Worm (Caenorhabditis elegans) whole organism, midembryonic: ENCODE results near the gene ugt-57.

Experiments used
- cog-1 ChIP-seq: sonication (generic microtip); optimal IDR thresholded peaks from 2 replicates; lab custom pipeline; 2016; ENCODE audit warnings: missing genetic modification characterization, missing compliant biosample characterization
- flt-1 ChIP-seq: fragments of 200-800 bp; sonication (Bioruptor generic); IDR thresholded peaks from 2 replicates; pipeline ENCODE4 v1.3.6; 2022; ENCODE audit warnings: missing genetic modification characterization, missing compliant biosample characterization
- ref-1 ChIP-seq: fragments of 200-800 bp; sonication (Bioruptor generic); conservative IDR thresholded peaks from 2 replicates; pipeline ENCODE4 v1.3.6; 2022; ENCODE audit warnings: missing genetic modification reagents, missing genetic modification characterization, missing compliant biosample characterization
- tab-1 ChIP-seq: fragments of 200-800 bp; sonication (Bioruptor generic); IDR thresholded peaks from 2 replicates; pipeline ENCODE4 v1.3.6; 2022; ENCODE audit warnings: missing genetic modification characterization, missing compliant biosample characterization
- ztf-23 ChIP-seq: fragments of 200-800 bp; sonication (Bioruptor generic); IDR thresholded peaks from 2 replicates; pipeline ENCODE4 v1.3.6; 2022; ENCODE audit warnings: missing genetic modification reagents, missing genetic modification characterization, missing compliant biosample characterization
- ztf-29 ChIP-seq: fragments of 200-800 bp; sonication (Bioruptor generic); IDR thresholded peaks from 2 replicates; pipeline ENCODE4 v1.3.6; 2022; ENCODE audit warnings: missing genetic modification reagents, missing genetic modification characterization, missing compliant biosample characterization

ce11 chrX:6988212-6988611 lies 3.3 kb upstream of the ugt-57 start:
- TF ChIP-seq ztf-23 (no peak), cog-1 (tag; lab: Kevin White, UChicago) (no peak), ztf-29 (GFP tag; lab: Robert Waterston, UW) (no peak), ref-1 (GFP tag; lab: Robert Waterston, UW) (no peak), tab-1 (GFP tag; lab: Robert Waterston, UW) (no peak), flt-1 (GFP tag; lab: Robert Waterston, UW) (no peak)
